Worm (Caenorhabditis elegans) whole organism, late embryonic: Measurements from ENCODE around the gene F46F3.3.

ENCODE experiments used
- pha-4 ChIP-seq: fragments of 150-350 bp; optimal IDR thresholded peaks from 2 replicates; lab custom pipeline; 2018; ENCODE audit warnings: missing biosample characterization, missing genetic modification reagents, missing genetic modification characterization
- pqm-1 ChIP-seq: sonication (generic microtip); optimal IDR thresholded peaks from 2 replicates; lab custom pipeline; 2016; ENCODE audit warnings: missing genetic modification characterization, missing compliant biosample characterization
- unc-3 ChIP-seq, 2 experiments: fragments of 200-800 bp in 1 of 2; sonication (Bioruptor generic) in 1 of 2; sonication (generic microtip) in 1 of 2; conservative IDR thresholded peaks in 1 of 2; optimal IDR thresholded peaks in 1 of 2; 2 replicates each; pipeline versions ENCODE4 v1.3.6 to Lab custom; 2016 to 2022; ENCODE audit warnings: missing compliant biosample characterization in 2 of 2, missing genetic modification characterization in 2 of 2, missing genetic modification reagents in 1 of 2

DNA sequence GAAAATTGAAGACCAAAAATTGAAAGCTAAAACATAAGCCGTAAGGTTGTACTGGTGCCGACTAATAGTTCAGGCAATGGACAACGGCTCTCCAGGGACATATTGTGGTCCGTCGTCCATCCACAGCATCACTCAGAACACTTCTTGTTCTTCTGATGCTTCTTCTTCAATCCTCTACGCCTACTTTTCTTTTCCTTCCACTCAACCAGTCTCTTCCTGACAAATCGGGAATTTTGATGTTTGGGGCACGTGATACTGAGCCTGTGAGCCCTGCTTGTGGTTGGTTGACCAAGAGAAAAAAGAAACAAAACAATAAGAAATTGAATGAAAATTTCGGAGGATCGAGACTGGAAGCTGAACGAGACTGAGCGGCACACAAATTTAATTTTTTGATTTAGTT, 46.0 kb upstream of the F46F3.3 start:
- no peak for TF ChIP-seq unc-3 (GFP tag; conservative IDR thresholded peaks at IDR 0.05; lab: Robert Waterston, UW)
- TF ChIP-seq unc-3 (tag; optimal IDR thresholded peaks at IDR 0.05; lab: Kevin White, UChicago): no peak
- TF ChIP-seq pqm-1 (tag; lab: Kevin White, UChicago): no peak
- no peak for TF ChIP-seq pha-4
